Worm (Caenorhabditis elegans) whole organism, L1 larva: Measurements from ENCODE around the gene tbck-1.

Source experiments
- elt-3 ChIP-seq, 6 experiments: fragments of 150-350 bp in 1 of 6; sonication (generic microtip); optimal IDR thresholded peaks; 2 replicates each; lab custom pipeline; 2017 to 2018; ENCODE audit warnings: missing biosample characterization in 6 of 6, missing genetic modification characterization in 6 of 6, inconsistent platforms in 1 of 6
- fkh-10 ChIP-seq: sonication (generic microtip); optimal IDR thresholded peaks from 2 replicates; lab custom pipeline; 2017; ENCODE audit warnings: missing biosample characterization, missing genetic modification reagents, missing genetic modification characterization
- hlh-17 ChIP-seq: fragments of 200-800 bp; sonication (Bioruptor generic); optimal IDR thresholded peaks from 2 replicates; lab custom pipeline; 2018; ENCODE audit warnings: missing genetic modification characterization, mild to moderate bottlenecking, missing compliant biosample characterization, moderate library complexity, borderline replicate concordance
- lin-39 ChIP-seq: fragments of 150-350 bp; optimal IDR thresholded peaks from 2 replicates; lab custom pipeline; 2014; ENCODE audit warnings: missing biosample characterization, missing genetic modification reagents, missing genetic modification characterization
- nhr-12 ChIP-seq: sonication (generic microtip); optimal IDR thresholded peaks from 2 replicates; lab custom pipeline; 2017; ENCODE audit warnings: missing biosample characterization, missing genetic modification characterization
- nhr-19 ChIP-seq: fragments of 200-800 bp; sonication (Bioruptor generic); conservative IDR thresholded peaks from 2 replicates; pipeline ENCODE4 v1.3.6; 2022; ENCODE audit warnings: missing genetic modification characterization, missing compliant biosample characterization
- nhr-28 ChIP-seq: fragments of 150-350 bp; optimal IDR thresholded peaks from 2 replicates; lab custom pipeline; 2014; ENCODE audit warnings: missing biosample characterization, missing genetic modification characterization
- nhr-77 ChIP-seq: fragments of 150-350 bp; optimal IDR thresholded peaks from 2 replicates; lab custom pipeline; 2014; ENCODE audit warnings: missing biosample characterization, missing genetic modification characterization
- pag-3 ChIP-seq: sonication (generic microtip); optimal IDR thresholded peaks from 2 replicates; lab custom pipeline; 2017; ENCODE audit warnings: missing genetic modification characterization, mild to moderate bottlenecking, missing compliant biosample characterization, antibody characterized with exemption, borderline replicate concordance; ENCODE audit not compliant: insufficient read depth
- sptf-1 ChIP-seq: fragments of 150-350 bp; optimal IDR thresholded peaks from 2 replicates; lab custom pipeline; 2014; ENCODE audit warnings: missing biosample characterization, missing genetic modification characterization
- sup-37 ChIP-seq: fragments of 200-800 bp; sonication (Bioruptor generic); optimal IDR thresholded peaks from 2 replicates; lab custom pipeline; 2018; ENCODE audit warnings: mild to moderate bottlenecking, missing genetic modification characterization, missing compliant biosample characterization
- unc-30 ChIP-seq: sonication (generic microtip); optimal IDR thresholded peaks from 2 replicates; lab custom pipeline; 2017; ENCODE audit warnings: missing biosample characterization, missing genetic modification characterization
- unc-62 ChIP-seq: fragments of 150-350 bp; optimal IDR thresholded peaks from 2 replicates; lab custom pipeline; 2014; ENCODE audit warnings: missing biosample characterization, missing genetic modification reagents, missing genetic modification characterization
- zag-1 ChIP-seq: fragments of 150-350 bp; optimal IDR thresholded peaks from 2 replicates; lab custom pipeline; 2014; ENCODE audit warnings: missing biosample characterization, missing genetic modification characterization

DNA sequence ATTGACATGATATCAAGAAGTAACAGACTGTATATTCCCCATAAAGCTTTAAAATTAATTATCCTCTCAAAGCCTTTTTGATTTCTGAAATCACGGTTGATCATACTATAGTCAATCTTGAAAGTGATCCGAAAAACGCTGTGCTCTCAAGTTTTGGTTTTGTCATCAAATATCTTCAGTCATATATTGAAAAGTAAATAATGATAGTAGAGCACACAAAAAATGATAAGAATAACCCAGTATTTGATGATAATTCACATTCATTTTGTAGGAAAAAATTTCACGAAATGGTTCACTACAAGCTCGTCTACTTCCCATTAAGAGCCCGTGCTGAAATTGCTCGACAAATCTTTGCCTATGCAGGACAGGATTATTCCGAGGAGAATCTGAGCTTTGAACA is 51.3 kb downstream of the tbck-1 start, which contains the start of gene gst-6:
- TF ChIP-seq unc-30 (tag; lab: Kevin White, UChicago) (no peak), nhr-77 (no peak), sup-37 (no peak), unc-62 (GFP tag; lab: Kevin White, UChicago) (no peak), pag-3 (tag; lab: Kevin White, UChicago) (no peak), elt-3 (tag; optimal IDR thresholded peaks at IDR 0.05; lab: Kevin White, UChicago) (no peak), lin-39 (tag; lab: Kevin White, UChicago) (no peak), nhr-28 (tag; lab: Kevin White, UChicago) (no peak), sptf-1 (tag; lab: Kevin White, UChicago) (no peak), fkh-10 (GFP tag; lab: Kevin White, UChicago) (no peak), nhr-12 (tag; lab: Kevin White, UChicago) (no peak), zag-1 (no peak), nhr-19 (GFP tag; lab: Robert Waterston, UW) (no peak), hlh-17 (no peak)
